2 fruit fly cellular contexts compared by ENCODE assay signal in the genomic region with DNA sequence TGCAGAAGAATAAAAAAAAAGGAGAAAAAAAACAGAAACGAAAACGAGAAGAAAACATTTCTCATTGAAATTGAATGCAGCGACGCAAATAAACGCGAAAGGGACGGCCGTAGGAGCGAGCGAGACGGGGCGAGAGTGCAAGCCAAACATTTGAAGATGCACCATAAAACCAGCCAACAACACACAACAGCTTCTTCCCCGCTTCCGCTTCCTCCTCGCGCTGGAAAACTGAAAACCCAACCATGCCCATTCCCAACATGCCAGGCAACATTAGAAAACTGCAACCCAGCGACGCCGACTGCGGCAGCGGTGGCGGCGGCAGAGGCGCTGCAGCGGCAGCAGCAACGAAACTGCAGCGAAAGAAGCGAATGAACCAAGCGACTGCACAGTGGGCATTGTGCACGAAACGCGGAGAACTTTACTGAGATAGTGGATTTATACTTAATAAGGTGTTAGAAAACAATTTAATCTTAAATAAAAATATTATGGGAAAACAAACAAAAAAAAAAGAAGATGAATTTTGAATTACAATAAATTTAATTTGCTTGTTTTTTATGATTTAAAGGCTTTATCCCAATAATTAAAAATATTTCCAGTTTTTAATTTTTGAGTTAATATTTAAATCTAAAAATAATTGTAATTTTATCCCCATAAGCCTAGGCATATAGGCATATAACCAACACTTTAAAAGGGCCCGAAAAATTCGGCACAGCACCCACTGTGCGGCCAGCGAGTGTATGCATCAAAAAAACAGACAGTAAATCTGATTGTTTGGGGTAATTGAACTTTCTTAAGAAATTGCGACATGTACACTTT.
A peak's percentile ranks its signal among the peaks of the same experiment; 100 is the strongest.
TF ChIP-seq lines count a peak whose summit lies in the region.

No protein-coding gene starts in this region.

TF ChIP-seq in whole organism, embryonic, 481 proteins besides CTCF, POLR2A, EP300 and RAD21 (continued from another document and continues in another):
- peak; percentile 71 for TF ChIP-seq Hr3 (GFP tag; optimal IDR thresholded peaks at IDR 0.05; lab: Kevin White, UChicago)
- peak; percentile 40; the same call in 3 of the 4 replicates for TF ChIP-seq Gug (GFP tag; IDR thresholded peaks at IDR 0.05; lab: Robert Waterston, UW)
- no peak for TF ChIP-seq CG2129 (GFP tag; IDR thresholded peaks at IDR 0.05; lab: Robert Waterston, UW; ENCODE audit: partially characterized antibody)
- TF ChIP-seq BtbVII (GFP tag; optimal IDR thresholded peaks at IDR 0.05; lab: Kevin White, UChicago), result peak; percentile 42
- no peak for TF ChIP-seq insv (GFP tag; optimal IDR thresholded peaks at IDR 0.05; lab: Kevin White, UChicago)
- no peak for TF ChIP-seq bigmax (GFP tag; optimal IDR thresholded peaks at IDR 0.05; lab: Kevin White, UChicago)
- TF ChIP-seq caup (GFP tag; optimal IDR thresholded peaks at IDR 0.05; lab: Kevin White, UChicago; ENCODE audit: severe bottlenecking), result no peak
- peak; percentile 38; the same call in 1 of the 2 replicates for TF ChIP-seq wor (GFP tag; IDR thresholded peaks at IDR 0.05; lab: Robert Waterston, UW)
- TF ChIP-seq z (GFP tag; IDR thresholded peaks at IDR 0.05; lab: Robert Waterston, UW), result 0 out of 3 replicates have a peak, but pooled peaks have one; percentile 44
- TF ChIP-seq Hmx (GFP tag; optimal IDR thresholded peaks at IDR 0.05; lab: Kevin White, UChicago), result no peak
- peak; percentile 68 for TF ChIP-seq trem (tag; optimal IDR thresholded peaks at IDR 0.05; lab: Kevin White, UChicago)
- no peak for TF ChIP-seq pb (GFP tag; optimal IDR thresholded peaks at IDR 0.05; lab: Kevin White, UChicago)
- no peak for TF ChIP-seq ranshi (GFP tag; IDR thresholded peaks at IDR 0.05; lab: Robert Waterston, UW)
- TF ChIP-seq crp (GFP tag; optimal IDR thresholded peaks at IDR 0.05; lab: Kevin White, UChicago), result peak in 1 of 2 experiments; percentile 6
- no peak for TF ChIP-seq CG7928 (GFP tag; optimal IDR thresholded peaks at IDR 0.05; lab: Kevin White, UChicago)
- no peak for TF ChIP-seq luna (GFP tag; optimal IDR thresholded peaks at IDR 0.05; lab: Kevin White, UChicago)
- no peak for TF ChIP-seq HmgD (GFP tag; optimal IDR thresholded peaks at IDR 0.05; lab: Kevin White, UChicago)
- peak; percentile 85 for TF ChIP-seq dmrt99B (tag; optimal IDR thresholded peaks at IDR 0.05; lab: Kevin White, UChicago)
- TF ChIP-seq CG9437 (GFP tag; optimal IDR thresholded peaks at IDR 0.05; lab: Kevin White, UChicago), result peak; percentile 83
- peak; percentile 60 for TF ChIP-seq twi (tag; optimal IDR thresholded peaks at IDR 0.05; lab: Kevin White, UChicago)
- TF ChIP-seq hbn (GFP tag; IDR thresholded peaks at IDR 0.05; lab: Robert Waterston, UW; ENCODE audit: partially characterized antibody), result no peak
- TF ChIP-seq gt (GFP tag; IDR thresholded peaks at IDR 0.05; lab: Robert Waterston, UW), result no peak
- no peak for TF ChIP-seq CG8089 (GFP tag; optimal IDR thresholded peaks at IDR 0.05; lab: Kevin White, UChicago)
- no peak for TF ChIP-seq CG10147 (GFP tag; optimal IDR thresholded peaks at IDR 0.05; lab: Kevin White, UChicago)
- peak; percentile 72 for TF ChIP-seq CG8388 (GFP tag; optimal IDR thresholded peaks at IDR 0.05; lab: Kevin White, UChicago)
- TF ChIP-seq CG1602 (GFP tag; optimal IDR thresholded peaks at IDR 0.05; lab: Kevin White, UChicago), result peak; percentile 63
- TF ChIP-seq CG30431 (GFP tag; optimal IDR thresholded peaks at IDR 0.05; lab: Kevin White, UChicago), result peak; percentile 51
- TF ChIP-seq tna (GFP tag; IDR thresholded peaks at IDR 0.05; lab: Robert Waterston, UW; ENCODE audit: partially characterized antibody), result no peak
- no peak for TF ChIP-seq repo (GFP tag; optimal IDR thresholded peaks at IDR 0.05; lab: Kevin White, UChicago)
- no peak for TF ChIP-seq CG34376 (GFP tag; optimal IDR thresholded peaks at IDR 0.05; lab: Kevin White, UChicago)
- TF ChIP-seq pho (GFP tag; optimal IDR thresholded peaks at IDR 0.05; lab: Kevin White, UChicago), result no peak
- TF ChIP-seq Fer2 (tag; optimal IDR thresholded peaks at IDR 0.05; lab: Kevin White, UChicago), result no peak
- TF ChIP-seq bab2 (GFP tag; optimal IDR thresholded peaks at IDR 0.05; lab: Kevin White, UChicago), result no peak
- peak; percentile 86 for TF ChIP-seq CoRest (tag; optimal IDR thresholded peaks at IDR 0.05; lab: Kevin White, UChicago)
- TF ChIP-seq onecut (GFP tag; IDR thresholded peaks at IDR 0.05; lab: Robert Waterston, UW), result peak; percentile 32; the same call in 1 of the 2 replicates
- no peak for TF ChIP-seq CG9817 (tag; optimal IDR thresholded peaks at IDR 0.05; lab: Kevin White, UChicago)
- TF ChIP-seq her (GFP tag; optimal IDR thresholded peaks at IDR 0.05; lab: Kevin White, UChicago), result no peak
- TF ChIP-seq Scr (GFP tag; IDR thresholded peaks at IDR 0.05; lab: Robert Waterston, UW; ENCODE audit: partially characterized antibody), result no peak
- TF ChIP-seq lola (GFP tag; optimal IDR thresholded peaks at IDR 0.05; lab: Kevin White, UChicago), result peak in 1 of 3 experiments; percentile 93
- TF ChIP-seq CG10979 (tag; optimal IDR thresholded peaks at IDR 0.05; lab: Kevin White, UChicago), result peak; percentile 88
- TF ChIP-seq E2f2 (GFP tag; IDR thresholded peaks at IDR 0.05; lab: Robert Waterston, UW), result peak; percentile 26; the same call in 1 of the 2 replicates
- TF ChIP-seq nmo (GFP tag; optimal IDR thresholded peaks at IDR 0.05; lab: Kevin White, UChicago), result peak; percentile 92
- no peak for TF ChIP-seq stwl (tag; optimal IDR thresholded peaks at IDR 0.05; lab: Kevin White, UChicago)
- no peak for TF ChIP-seq CG13287 (GFP tag; IDR thresholded peaks at IDR 0.05; lab: Robert Waterston, UW; ENCODE audit: partially characterized antibody)
- TF ChIP-seq pum (GFP tag; optimal IDR thresholded peaks at IDR 0.05; lab: Kevin White, UChicago), result no peak
- TF ChIP-seq CG7271 (tag; optimal IDR thresholded peaks at IDR 0.05; lab: Kevin White, UChicago), result no peak
- peak; percentile 87 for TF ChIP-seq CG14710 (tag; optimal IDR thresholded peaks at IDR 0.05; lab: Kevin White, UChicago)
- TF ChIP-seq Ada2b (GFP tag; IDR thresholded peaks at IDR 0.05; lab: Robert Waterston, UW), result no peak
- no peak for TF ChIP-seq CG4404 (GFP tag; IDR thresholded peaks at IDR 0.05; lab: Robert Waterston, UW)
- no peak for TF ChIP-seq CG12236 (GFP tag; optimal IDR thresholded peaks at IDR 0.05; lab: Kevin White, UChicago)
- TF ChIP-seq CG6272 (GFP tag; IDR thresholded peaks at IDR 0.05; lab: Robert Waterston, UW), result no peak
- peak; percentile 41 for TF ChIP-seq ind (GFP tag; optimal IDR thresholded peaks at IDR 0.05; lab: Kevin White, UChicago)
- TF ChIP-seq CG12299 (tag; optimal IDR thresholded peaks at IDR 0.05; lab: Kevin White, UChicago), result no peak
- TF ChIP-seq grau (tag; optimal IDR thresholded peaks at IDR 0.05; lab: Kevin White, UChicago), result peak; percentile 63
- 0 out of 2 replicates have a peak, but pooled peaks have one; percentile 38 for TF ChIP-seq ttk (GFP tag; IDR thresholded peaks at IDR 0.05; lab: Robert Waterston, UW)
- TF ChIP-seq CG14441 (GFP tag; IDR thresholded peaks at IDR 0.05; lab: Robert Waterston, UW), result no peak
- TF ChIP-seq CG4730 (GFP tag; IDR thresholded peaks at IDR 0.05; lab: Robert Waterston, UW), result no peak
- no peak for TF ChIP-seq lov (optimal IDR thresholded peaks at IDR 0.05; lab: Kevin White, UChicago)
- TF ChIP-seq lov (GFP tag; IDR thresholded peaks at IDR 0.05; lab: Robert Waterston, UW), result 0 out of 3 replicates have a peak, but pooled peaks have one; percentile 6
- no peak for TF ChIP-seq NC2α (GFP tag; optimal IDR thresholded peaks at IDR 0.05; lab: Kevin White, UChicago)

TF ChIP-seq in whole organism, prepupa, 60 proteins besides CTCF, POLR2A, EP300 and RAD21 (continued from another document):
- TF ChIP-seq lz (GFP tag; optimal IDR thresholded peaks at IDR 0.05; lab: Kevin White, UChicago), result peak; percentile 92
- TF ChIP-seq esn (GFP tag; optimal IDR thresholded peaks at IDR 0.05; lab: Kevin White, UChicago), result peak; percentile 96
- peak; percentile 87 for TF ChIP-seq Gug (GFP tag; IDR thresholded peaks at IDR 0.05; lab: Robert Waterston, UW)
- TF ChIP-seq CG11294 (GFP tag; IDR thresholded peaks at IDR 0.05; lab: Robert Waterston, UW), result peak; percentile 74
- peak; percentile 85 for TF ChIP-seq Ets21C (GFP tag; optimal IDR thresholded peaks at IDR 0.05; lab: Kevin White, UChicago)
- peak; percentile 88 for TF ChIP-seq Sox14 (GFP tag; optimal IDR thresholded peaks at IDR 0.05; lab: Kevin White, UChicago)
- peak; percentile 89 for TF ChIP-seq Blimp-1 (GFP tag; optimal IDR thresholded peaks at IDR 0.05; lab: Kevin White, UChicago)
- TF ChIP-seq dac (GFP tag; optimal IDR thresholded peaks at IDR 0.05; lab: Kevin White, UChicago), result peak; percentile 93
- peak; percentile 69 for TF ChIP-seq spab (GFP tag; optimal IDR thresholded peaks at IDR 0.05; lab: Kevin White, UChicago)
- TF ChIP-seq Eip78C (GFP tag; lab: Kevin White, UChicago), result peak; percentile 98
- TF ChIP-seq CG8632 (GFP tag; optimal IDR thresholded peaks at IDR 0.05; lab: Kevin White, UChicago), result peak; percentile 89
- peak; percentile 72 for TF ChIP-seq Ets96B (tag; optimal IDR thresholded peaks at IDR 0.05; lab: Kevin White, UChicago)
- peak; percentile 90 for TF ChIP-seq CG11762 (GFP tag; optimal IDR thresholded peaks at IDR 0.05; lab: Kevin White, UChicago; ENCODE audit: insufficient read depth)
